Worm (Caenorhabditis elegans): ENCODE data around the gene C27B7.7.
A peak's percentile ranks its signal among the peaks of the same experiment; 100 is the strongest.

- no peak for TF ChIP-seq him-1 (tag; optimal IDR thresholded peaks at IDR 0.05)
- TF ChIP-seq nfya-1 (tag; optimal IDR thresholded peaks at IDR 0.05; ENCODE audit: borderline replicate concordance, insufficient read depth) = no peak
- peak; percentile 14 for TF ChIP-seq atf-7 (tag; optimal IDR thresholded peaks at IDR 0.05)
- no peak for TF ChIP-seq ccch-3 (GFP tag; optimal IDR thresholded peaks at IDR 0.05)
- TF ChIP-seq gei-17 (GFP tag; optimal IDR thresholded peaks at IDR 0.05) = no peak
- TF ChIP-seq F55B11.4 (tag; optimal IDR thresholded peaks at IDR 0.05; ENCODE audit: borderline replicate concordance, insufficient read depth) = no peak
These were observed 15.7 kb upstream of the C27B7.7 start, which contains the start of gene spr-2 for ce11 chrIV:8891131-8891530.
